Fruit fly (Drosophila melanogaster) whole organism, embryonic: ENCODE measurements around the gene TTLL6B.

Experiments used
- Aef1 ChIP-seq: fragments of 200-800 bp; sonication (Bioruptor generic); IDR thresholded peaks from 3 replicates; pipeline ENCODE4 v1.3.6; 2022; ENCODE audit warnings: missing biosample characterization, missing genetic modification characterization
- Asciz ChIP-seq: fragments of 200-800 bp; sonication (Bioruptor generic); optimal IDR thresholded peaks from 2 replicates; lab custom pipeline; 2017; ENCODE audit warnings: missing biosample characterization, mild to moderate bottlenecking, missing genetic modification characterization, missing genetic modification reagents
- B-H1 ChIP-seq: fragments of 200-800 bp; sonication (Bioruptor generic); IDR thresholded peaks from 3 replicates; pipeline ENCODE4 v1.3.6; 2022; ENCODE audit warnings: missing biosample characterization, missing genetic modification characterization
- CG10274 ChIP-seq: fragments of 200-800 bp; sonication (Bioruptor generic); optimal IDR thresholded peaks from 3 replicates; lab custom pipeline; 2017; ENCODE audit warnings: missing biosample characterization, mild to moderate bottlenecking, missing genetic modification characterization
- CG10543 ChIP-seq: fragments of 200-800 bp; sonication (Bioruptor generic); optimal IDR thresholded peaks from 3 replicates; lab custom pipeline; 2017; ENCODE audit warnings: missing biosample characterization, mild to moderate bottlenecking, missing genetic modification characterization, moderate library complexity
- CG11456 ChIP-seq: fragments of 200-800 bp; sonication (Bioruptor generic); IDR thresholded peaks from 3 replicates; pipeline ENCODE4 v1.3.6; 2022; ENCODE audit warnings: missing biosample characterization, missing genetic modification characterization
- CG12659 ChIP-seq: fragments of 200-800 bp; sonication (Bioruptor generic); optimal IDR thresholded peaks from 3 replicates; lab custom pipeline; 2017; ENCODE audit warnings: mild to moderate bottlenecking, missing biosample characterization, missing genetic modification reagents, missing genetic modification characterization
- CG12744 ChIP-seq: fragments of 200-800 bp; sonication (Bioruptor generic); optimal IDR thresholded peaks from 2 replicates; lab custom pipeline; 2016; ENCODE audit warnings: missing biosample characterization, missing genetic modification characterization
- CG13894 ChIP-seq: fragments of 200-800 bp; sonication (Bioruptor generic); optimal IDR thresholded peaks from 3 replicates; lab custom pipeline; 2018; ENCODE audit warnings: missing biosample characterization, mild to moderate bottlenecking, missing genetic modification characterization, moderate library complexity
- CG17802 ChIP-seq: fragments of 200-800 bp; sonication (Bioruptor generic); optimal IDR thresholded peaks from 2 replicates; lab custom pipeline; 2018; ENCODE audit warnings: missing biosample characterization, mild to moderate bottlenecking, missing genetic modification characterization, moderate library complexity
- CG2129 ChIP-seq: fragments of 200-800 bp; sonication (Bioruptor generic); IDR thresholded peaks from 2 replicates; pipeline ENCODE4 v1.3.6; 2022; ENCODE audit warnings: missing biosample characterization, missing genetic modification characterization; ENCODE audit not compliant: partially characterized antibody
- CG31388 ChIP-seq: fragments of 200-800 bp; sonication (Bioruptor generic); optimal IDR thresholded peaks from 2 replicates; lab custom pipeline; 2016; ENCODE audit warnings: missing biosample characterization, missing genetic modification characterization
- CG3281 ChIP-seq: fragments of 200-800 bp; sonication (Bioruptor generic); optimal IDR thresholded peaks from 3 replicates; lab custom pipeline; 2017; ENCODE audit warnings: missing biosample characterization, mild to moderate bottlenecking, missing genetic modification characterization
- CG33557 ChIP-seq: fragments of 200-800 bp; sonication (Bioruptor generic); optimal IDR thresholded peaks from 2 replicates; lab custom pipeline; 2019; ENCODE audit warnings: missing biosample characterization, mild to moderate bottlenecking, missing genetic modification characterization, moderate library complexity
- CG4424 ChIP-seq: fragments of 200-800 bp; sonication (Bioruptor generic); optimal IDR thresholded peaks from 3 replicates; lab custom pipeline; 2016; ENCODE audit warnings: missing biosample characterization, missing genetic modification characterization
- CG6791 ChIP-seq: fragments of 200-800 bp; sonication (Bioruptor generic); IDR thresholded peaks from 3 replicates; pipeline ENCODE4 v1.3.6; 2022; ENCODE audit warnings: missing biosample characterization, missing genetic modification characterization; ENCODE audit not compliant: partially characterized antibody
- CG7839 ChIP-seq: fragments of 200-800 bp; sonication (Bioruptor generic); optimal IDR thresholded peaks from 3 replicates; lab custom pipeline; 2018; ENCODE audit warnings: missing biosample characterization, mild to moderate bottlenecking, missing genetic modification characterization, moderate library complexity
- CG7928 ChIP-seq: fragments of 200-800 bp; sonication (Bioruptor generic); optimal IDR thresholded peaks from 2 replicates; lab custom pipeline; 2017; ENCODE audit warnings: missing biosample characterization, mild to moderate bottlenecking, missing genetic modification characterization
- CG8281 ChIP-seq: fragments of 200-800 bp; sonication (Bioruptor generic); optimal IDR thresholded peaks from 2 replicates; lab custom pipeline; 2018; ENCODE audit warnings: missing biosample characterization, mild to moderate bottlenecking, missing genetic modification characterization, moderate library complexity
- CG9817 ChIP-seq: fragments of 200-800 bp; sonication (Bioruptor generic); optimal IDR thresholded peaks from 2 replicates; lab custom pipeline; 2018; ENCODE audit warnings: missing biosample characterization, mild to moderate bottlenecking, missing genetic modification characterization, moderate library complexity
- Doc2 ChIP-seq: fragments of 200-800 bp; sonication (Bioruptor generic); IDR thresholded peaks from 2 replicates; pipeline ENCODE4 v1.3.6; 2022; ENCODE audit warnings: missing biosample characterization, missing genetic modification characterization
- Drgx ChIP-seq: fragments of 200-800 bp; sonication (Bioruptor generic); IDR thresholded peaks from 2 replicates; pipeline ENCODE4 v1.3.6; 2022; ENCODE audit warnings: missing biosample characterization, missing genetic modification characterization
- Hr51 ChIP-seq, 2 experiments: fragments of 200-800 bp; sonication (Bioruptor generic); optimal IDR thresholded peaks; 2 replicates in 1 of 2; 3 replicates in 1 of 2; lab custom pipeline; 2016 to 2018; ENCODE audit warnings: missing biosample characterization in 2 of 2, missing genetic modification characterization in 2 of 2, mild to moderate bottlenecking in 1 of 2, moderate library complexity in 1 of 2
- Hsf ChIP-seq: fragments of 200-800 bp; sonication (Bioruptor generic); optimal IDR thresholded peaks from 3 replicates; lab custom pipeline; 2016; ENCODE audit warnings: missing biosample characterization, missing genetic modification characterization
- Jarid2 ChIP-seq: fragments of 200-800 bp; sonication (Bioruptor generic); optimal IDR thresholded peaks from 3 replicates; lab custom pipeline; 2017; ENCODE audit warnings: mild to moderate bottlenecking, missing biosample characterization, missing genetic modification reagents, missing genetic modification characterization
- Stat92E ChIP-seq, 3 experiments: fragments of >200 bp in 2 of 3; fragments of 200-800 bp in 1 of 3; sonication (Bioruptor generic) in 1 of 3; optimal IDR thresholded peaks; 2 replicates each; lab custom pipeline; 2017 to 2019; ENCODE audit warnings: missing biosample characterization in 3 of 3, missing genetic modification characterization in 3 of 3, mild to moderate bottlenecking in 1 of 3, moderate library complexity in 1 of 3
- Trl ChIP-seq, 3 experiments: fragments of >200 bp in 2 of 3; fragments of 200-800 bp in 1 of 3; sonication (Bioruptor generic) in 1 of 3; optimal IDR thresholded peaks; 2 replicates in 1 of 3; 3 replicates in 2 of 3; lab custom pipeline; 2016 to 2017; ENCODE audit warnings: missing biosample characterization in 1 of 3, missing genetic modification characterization in 1 of 3
- YL-1 ChIP-seq: fragments of 200-800 bp; sonication (Bioruptor generic); optimal IDR thresholded peaks from 3 replicates; lab custom pipeline; 2017; ENCODE audit warnings: missing biosample characterization, mild to moderate bottlenecking, missing genetic modification characterization
- aop ChIP-seq: fragments of 200-800 bp; sonication (Bioruptor generic); IDR thresholded peaks from 2 replicates; pipeline ENCODE4 v1.3.6; 2022; ENCODE audit warnings: missing biosample characterization, missing genetic modification characterization
- bbx ChIP-seq: fragments of 200-800 bp; sonication (Bioruptor generic); IDR thresholded peaks from 2 replicates; pipeline ENCODE4 v1.3.6; 2022; ENCODE audit warnings: missing biosample characterization, missing genetic modification characterization; ENCODE audit not compliant: partially characterized antibody
- bigmax ChIP-seq: fragments of 200-800 bp; sonication (Bioruptor generic); optimal IDR thresholded peaks from 2 replicates; lab custom pipeline; 2018; ENCODE audit warnings: missing biosample characterization, mild to moderate bottlenecking, missing genetic modification characterization
- cad ChIP-seq: fragments of >200 bp; optimal IDR thresholded peaks from 2 replicates; lab custom pipeline; 2017; ENCODE audit warnings: missing biosample characterization, missing genetic modification characterization
- chinmo ChIP-seq: fragments of 200-800 bp; sonication (Bioruptor generic); IDR thresholded peaks from 4 replicates; pipeline ENCODE4 v1.3.6; 2022; ENCODE audit warnings: missing biosample characterization, missing genetic modification characterization; ENCODE audit not compliant: partially characterized antibody
- danr ChIP-seq: fragments of 200-800 bp; sonication (Bioruptor generic); IDR thresholded peaks from 2 replicates; pipeline ENCODE4 v1.3.6; 2022; ENCODE audit warnings: missing biosample characterization, missing genetic modification characterization
- fd3F ChIP-seq: fragments of 200-800 bp; sonication (Bioruptor generic); optimal IDR thresholded peaks from 2 replicates; lab custom pipeline; 2018; ENCODE audit warnings: missing biosample characterization, mild to moderate bottlenecking, missing genetic modification characterization, moderate library complexity
- ftz-f1 ChIP-seq: fragments of 200-800 bp; sonication (Bioruptor generic); optimal IDR thresholded peaks from 2 replicates; lab custom pipeline; 2016; ENCODE audit warnings: missing biosample characterization, missing genetic modification characterization
- gro ChIP-seq: fragments of 200-800 bp; sonication (Bioruptor generic); optimal IDR thresholded peaks from 2 replicates; lab custom pipeline; 2016; ENCODE audit warnings: missing biosample characterization, missing genetic modification characterization
- kay ChIP-seq: fragments of 200-800 bp; sonication (Bioruptor generic); optimal IDR thresholded peaks from 2 replicates; lab custom pipeline; 2016; ENCODE audit warnings: missing biosample characterization, missing genetic modification characterization
- knrl ChIP-seq: fragments of 200-800 bp; sonication (Bioruptor generic); IDR thresholded peaks from 3 replicates; pipeline ENCODE4 v1.3.6; 2022; ENCODE audit warnings: missing biosample characterization, missing genetic modification characterization; ENCODE audit not compliant: partially characterized antibody
- p53 ChIP-seq: fragments of 200-800 bp; sonication (Bioruptor generic); optimal IDR thresholded peaks from 2 replicates; lab custom pipeline; 2016; ENCODE audit warnings: missing biosample characterization, missing genetic modification characterization
- run ChIP-seq: fragments of 200-800 bp; sonication (Bioruptor generic); optimal IDR thresholded peaks from 3 replicates; lab custom pipeline; 2018; ENCODE audit warnings: missing biosample characterization, mild to moderate bottlenecking, missing genetic modification characterization
- scrt ChIP-seq: fragments of 200-800 bp; sonication (Bioruptor generic); optimal IDR thresholded peaks from 2 replicates; lab custom pipeline; 2018; ENCODE audit warnings: missing biosample characterization, mild to moderate bottlenecking, missing genetic modification characterization, moderate library complexity
- sd ChIP-seq: fragments of 200-800 bp; sonication (Bioruptor generic); optimal IDR thresholded peaks from 3 replicates; lab custom pipeline; 2018; ENCODE audit warnings: missing biosample characterization, mild to moderate bottlenecking, missing genetic modification characterization, moderate library complexity
- sna ChIP-seq: fragments of 200-800 bp; sonication (Bioruptor generic); IDR thresholded peaks from 2 replicates; pipeline ENCODE4 v1.3.6; 2022; ENCODE audit warnings: missing biosample characterization, missing genetic modification characterization; ENCODE audit not compliant: partially characterized antibody
- trem ChIP-seq: fragments of 200-800 bp; optimal IDR thresholded peaks from 3 replicates; lab custom pipeline; 2019; ENCODE audit warnings: missing biosample characterization, mild to moderate bottlenecking, missing genetic modification characterization, moderate library complexity
- vfl ChIP-seq: fragments of 200-800 bp; sonication (Bioruptor generic); optimal IDR thresholded peaks from 2 replicates; lab custom pipeline; 2016; ENCODE audit warnings: missing biosample characterization, missing genetic modification characterization
- yki ChIP-seq: fragments of >200 bp; optimal IDR thresholded peaks from 3 replicates; lab custom pipeline; 2018
- zfh2 ChIP-seq: fragments of 200-800 bp; sonication (Bioruptor generic); optimal IDR thresholded peaks from 2 replicates; lab custom pipeline; 2016; ENCODE audit warnings: missing biosample characterization, missing genetic modification characterization

The TTLL6B gene

dm6 chr3R:27292159-27292880 is 41.5 kb upstream of the TTLL6B start, which contains the start of gene CG3348 (continued):
- TF ChIP-seq Doc2 (GFP tag; lab: Robert Waterston, UW) (no peak), bbx (no peak), CG17802 (tag; lab: Kevin White, UChicago) (peak; percentile 2), ftz-f1 (GFP tag; lab: Kevin White, UChicago) (peak; percentile 13), CG31388 (GFP tag; lab: Kevin White, UChicago) (no peak), CG3281 (GFP tag; lab: Kevin White, UChicago) (peak; percentile 92), run (no peak), CG12744 (GFP tag; lab: Kevin White, UChicago) (peak; percentile 42), Jarid2 (GFP tag; lab: Kevin White, UChicago) (no peak), Drgx (GFP tag; lab: Robert Waterston, UW) (peak; percentile 37), CG7839 (tag; lab: Kevin White, UChicago) (peak; percentile 80), scrt (GFP tag; lab: Kevin White, UChicago) (peak; percentile 73), yki (lab: Kevin White, UChicago) (no peak), CG6791 (GFP tag; lab: Robert Waterston, UW) (no peak), CG13894 (peak; percentile 84), CG12659 (GFP tag; lab: Kevin White, UChicago) (peak; percentile 54), Asciz (GFP tag; lab: Kevin White, UChicago) (peak; percentile 61), p53 (GFP tag; lab: Kevin White, UChicago) (no peak), Trl (optimal IDR thresholded peaks at IDR 0.05; lab: Kevin White, UChicago) (no peak), Trl (GFP tag; optimal IDR thresholded peaks at IDR 0.05; lab: Kevin White, UChicago) (peak; percentile 20), CG7928 (GFP tag; lab: Kevin White, UChicago) (peak; percentile 54), Aef1 (GFP tag; lab: Robert Waterston, UW) (peak; percentile 75), CG8281 (peak; percentile 45), CG4424 (GFP tag; lab: Kevin White, UChicago) (peak; percentile 52), CG2129 (no peak), cad (GFP tag; lab: Kevin White, UChicago) (no peak), Hr51 (GFP tag; optimal IDR thresholded peaks at IDR 0.05; lab: Kevin White, UChicago) (peak; percentile 19 to 67), B-H1 (GFP tag; lab: Robert Waterston, UW) (no peak), sd (peak; percentile 50), CG9817 (tag; lab: Kevin White, UChicago) (peak; percentile 82), gro (GFP tag; lab: Kevin White, UChicago) (peak; percentile 53), knrl (GFP tag; lab: Robert Waterston, UW) (no peak), danr (GFP tag; lab: Robert Waterston, UW) (peak; percentile 51; the same call in 1 of the 2 replicates), YL-1 (GFP tag; lab: Kevin White, UChicago) (no peak), sna (GFP tag; lab: Robert Waterston, UW) (no peak), zfh2 (GFP tag; lab: Kevin White, UChicago) (peak; percentile 88), vfl (GFP tag; lab: Kevin White, UChicago) (peak; percentile 66), CG10543 (GFP tag; lab: Kevin White, UChicago) (peak; percentile 12), CG11456 (GFP tag; lab: Robert Waterston, UW) (peak; percentile 85), Stat92E (GFP tag; optimal IDR thresholded peaks at IDR 0.05; lab: Kevin White, UChicago) (no peak), kay (GFP tag; lab: Kevin White, UChicago) (no peak), chinmo (GFP tag; lab: Robert Waterston, UW) (no peak), bigmax (GFP tag; lab: Kevin White, UChicago) (no peak), CG10274 (GFP tag; lab: Kevin White, UChicago) (peak; percentile 56), trem (peak; percentile 22), Hsf (GFP tag; lab: Kevin White, UChicago) (peak; percentile 71), fd3F (GFP tag; lab: Kevin White, UChicago) (peak; percentile 51), aop (GFP tag; lab: Robert Waterston, UW) (no peak), CG33557 (no peak)
